Worm (Caenorhabditis elegans) whole organism, L3 larva: ENCODE measurements around the gene ceh-88.

Source experiments
- ceh-82 ChIP-seq: fragments of 150-350 bp; optimal IDR thresholded peaks from 2 replicates; lab custom pipeline; 2014; ENCODE audit warnings: missing biosample characterization, missing genetic modification characterization
- elt-1 ChIP-seq: fragments of 150-350 bp; optimal IDR thresholded peaks from 2 replicates; lab custom pipeline; 2014; ENCODE audit warnings: missing biosample characterization, missing genetic modification characterization
- jun-1 ChIP-seq: fragments of 150-350 bp; optimal IDR thresholded peaks from 2 replicates; lab custom pipeline; 2014; ENCODE audit warnings: missing biosample characterization, missing genetic modification reagents, missing genetic modification characterization
- lin-15B ChIP-seq: fragments of 150-350 bp; optimal IDR thresholded peaks from 2 replicates; lab custom pipeline; 2014; ENCODE audit warnings: missing biosample characterization, missing genetic modification characterization
- nhr-76 ChIP-seq: fragments of 150-350 bp; sonication (generic microtip); optimal IDR thresholded peaks from 5 replicates; lab custom pipeline; 2014; ENCODE audit warnings: missing biosample characterization, missing genetic modification characterization
- pqm-1 ChIP-seq: fragments of 150-350 bp; optimal IDR thresholded peaks from 2 replicates; lab custom pipeline; 2017; ENCODE audit warnings: missing biosample characterization, missing genetic modification characterization, inconsistent platforms
- tbx-2 ChIP-seq: sonication (generic microtip); optimal IDR thresholded peaks from 2 replicates; lab custom pipeline; 2016; ENCODE audit warnings: mild to moderate bottlenecking, missing genetic modification characterization, missing compliant biosample characterization
- zag-1 ChIP-seq: fragments of 150-350 bp; optimal IDR thresholded peaks from 2 replicates; lab custom pipeline; 2014; ENCODE audit warnings: missing biosample characterization, missing genetic modification characterization

DNA sequence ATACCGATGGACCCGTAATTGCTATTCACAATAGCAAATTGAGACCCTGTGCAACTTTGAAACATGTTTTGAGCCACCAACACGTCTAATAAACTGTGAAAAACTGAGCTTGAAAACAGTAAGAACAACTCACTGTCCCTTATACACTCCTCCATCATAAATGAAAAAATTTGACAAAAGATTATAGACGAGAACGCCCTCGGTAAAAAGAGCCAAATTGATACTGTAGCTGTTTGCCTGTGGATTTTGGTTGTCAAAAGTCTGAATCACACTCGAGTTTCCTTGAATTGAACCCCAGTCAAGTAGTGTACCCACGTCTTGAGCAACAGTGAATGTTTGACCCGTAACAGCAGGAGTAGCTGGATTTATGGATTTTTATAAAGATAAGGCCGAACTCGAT lies 12.0 kb downstream of the ceh-88 start:
- no peak for TF ChIP-seq pqm-1
- TF ChIP-seq jun-1 (tag; lab: Kevin White, UChicago) = no peak
- TF ChIP-seq zag-1 (tag; lab: Kevin White, UChicago) = no peak
- no peak for TF ChIP-seq tbx-2 (tag; lab: Kevin White, UChicago)
- TF ChIP-seq ceh-82 (tag; lab: Kevin White, UChicago) = no peak
- TF ChIP-seq lin-15B (tag; lab: Kevin White, UChicago) = no peak
- no peak for TF ChIP-seq elt-1
- TF ChIP-seq nhr-76 = no peak
